Fruit fly (Drosophila melanogaster) whole organism, wandering third instar larva: ENCODE measurements around the gene CRAT.

Experiments used
- Abd-B ChIP-seq: fragments of >200 bp; optimal IDR thresholded peaks from 2 replicates; lab custom pipeline; 2017; ENCODE audit warnings: missing biosample characterization, missing genetic modification characterization
- CG32264 ChIP-seq: fragments of 200-800 bp; sonication (Bioruptor generic); optimal IDR thresholded peaks from 2 replicates; lab custom pipeline; 2016; ENCODE audit warnings: missing biosample characterization, missing genetic modification characterization
- CG9705 ChIP-seq: fragments of 200-800 bp; sonication (Bioruptor generic); optimal IDR thresholded peaks from 2 replicates; lab custom pipeline; 2018; ENCODE audit warnings: missing biosample characterization, mild to moderate bottlenecking, missing genetic modification characterization
- CrebA ChIP-seq: fragments of 200-800 bp; sonication (Bioruptor generic); optimal IDR thresholded peaks from 2 replicates; lab custom pipeline; 2016; ENCODE audit warnings: missing biosample characterization, mild to moderate bottlenecking, missing genetic modification characterization, borderline replicate concordance
- Dfd ChIP-seq: fragments of >200 bp; optimal IDR thresholded peaks from 2 replicates; lab custom pipeline; 2017; ENCODE audit warnings: missing biosample characterization, missing genetic modification characterization
- Dif ChIP-seq: fragments of 200-275, 200-300 bp; sonication (Bioruptor generic); optimal IDR thresholded peaks from 2 replicates; lab custom pipeline; 2018; ENCODE audit warnings: missing biosample characterization, missing genetic modification characterization; ENCODE audit not compliant: partially characterized antibody
- GATAd ChIP-seq: sonication (Bioruptor generic); optimal IDR thresholded peaks from 2 replicates; lab custom pipeline; 2016; ENCODE audit warnings: missing biosample characterization, missing genetic modification characterization
- HLH106 ChIP-seq: fragments of 200-800 bp; optimal IDR thresholded peaks from 3 replicates; lab custom pipeline; 2019; ENCODE audit warnings: missing biosample characterization, mild to moderate bottlenecking, missing genetic modification characterization, moderate library complexity
- Hnf4 ChIP-seq: fragments of 200-800 bp; sonication (Bioruptor generic); optimal IDR thresholded peaks from 2 replicates; lab custom pipeline; 2016; ENCODE audit warnings: missing biosample characterization, mild to moderate bottlenecking, missing genetic modification characterization
- Hr78 ChIP-seq: fragments of >200 bp; optimal IDR thresholded peaks from 2 replicates; lab custom pipeline; 2017; ENCODE audit warnings: missing biosample characterization, missing genetic modification characterization
- Hr83 ChIP-seq: fragments of 200-300 bp; sonication (Bioruptor generic); optimal IDR thresholded peaks from 2 replicates; lab custom pipeline; 2016; ENCODE audit warnings: missing biosample characterization, mild to moderate bottlenecking, missing genetic modification characterization, moderate library complexity; ENCODE audit not compliant: poor library complexity, severe bottlenecking
- Jra ChIP-seq: sonication (Bioruptor generic); optimal IDR thresholded peaks from 2 replicates; lab custom pipeline; 2016; ENCODE audit warnings: missing biosample characterization, missing genetic modification characterization
- Mio ChIP-seq: sonication (Bioruptor generic); optimal IDR thresholded peaks from 2 replicates; lab custom pipeline; 2016; ENCODE audit warnings: missing biosample characterization, missing genetic modification characterization
- Myc ChIP-seq: fragments of >200 bp; optimal IDR thresholded peaks from 2 replicates; lab custom pipeline; 2017
- N ChIP-seq: fragments of >200 bp; optimal IDR thresholded peaks from 2 replicates; lab custom pipeline; 2018; ENCODE audit warnings: missing biosample characterization, missing external identifiers, missing genetic modification characterization
- OdsH ChIP-seq: fragments of 200-800 bp; sonication (Bioruptor generic); optimal IDR thresholded peaks from 2 replicates; lab custom pipeline; 2016; ENCODE audit warnings: missing biosample characterization, mild to moderate bottlenecking, missing genetic modification characterization
- Rel ChIP-seq, 2 experiments: fragments of 200-800 bp; sonication (Bioruptor generic) in 1 of 2; optimal IDR thresholded peaks; 2 replicates in 1 of 2; 3 replicates in 1 of 2; lab custom pipeline; 2016 to 2019; ENCODE audit warnings: mild to moderate bottlenecking in 2 of 2, missing biosample characterization in 2 of 2, missing genetic modification characterization in 2 of 2, moderate library complexity in 1 of 2
- Vsx2 ChIP-seq: fragments of 200-300, 225-300 bp; sonication (Bioruptor generic); optimal IDR thresholded peaks from 2 replicates; lab custom pipeline; 2018; ENCODE audit warnings: missing biosample characterization, missing genetic modification characterization; ENCODE audit not compliant: partially characterized antibody
- br ChIP-seq: fragments of 200-800 bp; sonication (Bioruptor generic); optimal IDR thresholded peaks from 2 replicates; lab custom pipeline; 2016; ENCODE audit warnings: missing biosample characterization, missing genetic modification characterization
- brk ChIP-seq: fragments of 200-800 bp; sonication (Bioruptor generic); optimal IDR thresholded peaks from 2 replicates; lab custom pipeline; 2016; ENCODE audit warnings: missing biosample characterization, mild to moderate bottlenecking, missing genetic modification characterization
- dl ChIP-seq, 2 experiments: fragments of 175-275, 200-275 bp in 1 of 2; fragments of 200-275 bp in 1 of 2; sonication (Bioruptor generic); optimal IDR thresholded peaks; lab custom pipeline; 2018; ENCODE audit warnings: mild to moderate bottlenecking in 2 of 2, missing biosample characterization in 2 of 2, missing genetic modification characterization in 2 of 2, moderate library complexity in 2 of 2; ENCODE audit not compliant: partially characterized antibody in 2 of 2, insufficient read depth in 1 of 2
- dmrt93B ChIP-seq: fragments of 200-800 bp; sonication (Bioruptor generic); optimal IDR thresholded peaks from 2 replicates; lab custom pipeline; 2018; ENCODE audit warnings: missing biosample characterization, mild to moderate bottlenecking, missing genetic modification characterization
- dsf ChIP-seq: sonication (Bioruptor generic); optimal IDR thresholded peaks from 2 replicates; lab custom pipeline; 2016; ENCODE audit warnings: missing biosample characterization, missing genetic modification characterization, borderline replicate concordance
- ey ChIP-seq: fragments of 200-800 bp; sonication (Bioruptor generic); optimal IDR thresholded peaks from 2 replicates; lab custom pipeline; 2016; ENCODE audit warnings: missing biosample characterization, missing genetic modification characterization
- foxo ChIP-seq, 2 experiments: fragments of 200-800 bp; sonication (Bioruptor generic); optimal IDR thresholded peaks; 2 replicates in 1 of 2; 3 replicates in 1 of 2; lab custom pipeline; 2016 to 2017; ENCODE audit warnings: missing biosample characterization in 2 of 2, missing genetic modification characterization in 2 of 2
- fru ChIP-seq: fragments of 200-800 bp; sonication (Bioruptor generic); optimal IDR thresholded peaks from 3 replicates; lab custom pipeline; 2016; ENCODE audit warnings: missing biosample characterization, mild to moderate bottlenecking, missing genetic modification characterization
- h ChIP-seq: fragments of 200-800 bp; sonication (Bioruptor generic); optimal IDR thresholded peaks from 3 replicates; lab custom pipeline; 2016; ENCODE audit warnings: missing biosample characterization, mild to moderate bottlenecking, missing genetic modification characterization
- jim ChIP-seq: fragments of 175-275, 200-325 bp; sonication (Bioruptor generic); optimal IDR thresholded peaks from 2 replicates; lab custom pipeline; 2016; ENCODE audit warnings: missing biosample characterization, mild to moderate bottlenecking, missing genetic modification characterization
- lola ChIP-seq: fragments of >200 bp; optimal IDR thresholded peaks from 2 replicates; lab custom pipeline; 2017; ENCODE audit warnings: missing biosample characterization, missing genetic modification characterization
- pan ChIP-seq: fragments of >200 bp; optimal IDR thresholded peaks from 2 replicates; lab custom pipeline; 2017
- psq ChIP-seq: fragments of 200-800 bp; sonication (Bioruptor generic); optimal IDR thresholded peaks from 3 replicates; lab custom pipeline; 2017; ENCODE audit warnings: missing biosample characterization, mild to moderate bottlenecking, missing genetic modification characterization, moderate library complexity
- rgr ChIP-seq: fragments of 200-800 bp; sonication (Bioruptor generic); optimal IDR thresholded peaks from 3 replicates; lab custom pipeline; 2016; ENCODE audit warnings: missing biosample characterization, mild to moderate bottlenecking, missing genetic modification characterization
- sage ChIP-seq: fragments of 200-800 bp; sonication (Bioruptor generic); optimal IDR thresholded peaks from 2 replicates; lab custom pipeline; 2016; ENCODE audit warnings: missing biosample characterization, mild to moderate bottlenecking, missing genetic modification characterization
- usp ChIP-seq: fragments of >200 bp; optimal IDR thresholded peaks from 2 replicates; lab custom pipeline; 2017; ENCODE audit warnings: missing biosample characterization, missing genetic modification characterization
- woc ChIP-seq: sonication (Bioruptor generic); optimal IDR thresholded peaks from 2 replicates; lab custom pipeline; 2016; ENCODE audit warnings: missing biosample characterization, mild to moderate bottlenecking, missing genetic modification characterization

CRAT gene

DNA sequence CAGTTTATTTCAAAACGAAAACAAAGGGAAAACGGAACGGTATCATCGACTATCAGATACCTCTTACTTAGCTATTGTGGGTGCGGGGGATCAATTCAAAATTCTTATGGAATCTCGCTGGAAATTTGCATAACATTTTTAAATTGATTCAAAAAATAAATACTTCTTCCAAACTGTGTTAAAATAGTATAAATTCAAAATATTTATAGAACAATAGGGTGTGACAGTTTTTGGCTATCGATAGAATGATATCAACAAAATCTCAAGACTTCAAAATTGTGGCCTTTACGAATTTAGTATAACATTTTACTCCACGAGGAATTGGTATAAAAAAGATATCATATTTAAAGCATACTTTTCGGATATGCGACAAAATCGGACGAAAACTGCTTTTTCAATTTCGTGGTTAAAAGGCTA lies 12.6 kb upstream of the CRAT start:
- TF ChIP-seq Abd-B (GFP tag; lab: Kevin White, UChicago) (no peak), foxo (GFP tag; optimal IDR thresholded peaks at IDR 0.05; lab: Kevin White, UChicago) (peak in 1 of 2 experiments; percentile 7), Hnf4 (GFP tag; lab: Kevin White, UChicago) (peak; percentile 0), brk (GFP tag; lab: Kevin White, UChicago) (no peak), Vsx2 (GFP tag; lab: Kevin White, UChicago) (no peak), HLH106 (tag; lab: Kevin White, UChicago) (no peak), Dfd (no peak), dmrt93B (GFP tag; lab: Kevin White, UChicago) (no peak), OdsH (GFP tag; lab: Kevin White, UChicago) (no peak), Rel (GFP tag; optimal IDR thresholded peaks at IDR 0.05; lab: Kevin White, UChicago) (no peak), Rel (tag; optimal IDR thresholded peaks at IDR 0.05; lab: Kevin White, UChicago) (no peak), Hr83 (GFP tag; lab: Kevin White, UChicago) (no peak), Hr78 (GFP tag; lab: Kevin White, UChicago) (no peak), br (no peak), sage (peak; percentile 4), psq (GFP tag; lab: Kevin White, UChicago) (no peak), fru (GFP tag; lab: Kevin White, UChicago) (no peak), jim (GFP tag; lab: Kevin White, UChicago) (no peak), CG9705 (GFP tag; lab: Kevin White, UChicago) (no peak), rgr (GFP tag; lab: Kevin White, UChicago) (no peak), N (GFP tag; lab: Kevin White, UChicago) (no peak), ey (GFP tag; lab: Kevin White, UChicago) (no peak), CrebA (GFP tag; lab: Kevin White, UChicago) (no peak), Myc (lab: Kevin White, UChicago) (peak; percentile 20), Jra (GFP tag; lab: Kevin White, UChicago) (no peak), dsf (GFP tag; lab: Kevin White, UChicago) (no peak)
- TF ChIP-seq, all 38 proteins: peak for 4

DNA sequence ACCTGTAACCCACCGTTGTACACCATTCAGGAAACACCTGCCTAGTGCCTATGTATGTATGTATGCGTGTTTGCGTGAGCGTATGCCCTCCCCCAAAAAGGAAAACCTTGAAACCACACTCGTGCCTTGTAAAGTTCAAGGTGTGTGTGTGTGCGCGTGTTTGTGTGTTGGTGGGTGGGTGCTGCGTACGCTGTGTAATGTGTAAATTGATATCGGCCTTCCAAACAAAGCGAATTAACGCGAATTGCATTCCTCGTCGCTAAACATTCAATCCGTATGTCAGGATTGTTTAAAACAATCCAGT lies 7.6 kb upstream of the CRAT start:
- no peak for TF ChIP-seq Rel (GFP tag; optimal IDR thresholded peaks at IDR 0.05; lab: Kevin White, UChicago)
- TF ChIP-seq Rel (tag; optimal IDR thresholded peaks at IDR 0.05; lab: Kevin White, UChicago) = no peak
- no peak for TF ChIP-seq pan (lab: Kevin White, UChicago)
- no peak for TF ChIP-seq Dif
- no peak for TF ChIP-seq OdsH (GFP tag; lab: Kevin White, UChicago)
- TF ChIP-seq h = no peak
- no peak for TF ChIP-seq CG32264
- TF ChIP-seq jim (GFP tag; lab: Kevin White, UChicago) = no peak
- no peak for TF ChIP-seq CrebA (GFP tag; lab: Kevin White, UChicago)
- TF ChIP-seq fru (GFP tag; lab: Kevin White, UChicago) = no peak
- no peak for TF ChIP-seq dmrt93B (GFP tag; lab: Kevin White, UChicago)
- no peak for TF ChIP-seq brk (GFP tag; lab: Kevin White, UChicago)
- no peak for TF ChIP-seq Dfd
- no peak for TF ChIP-seq foxo (GFP tag; optimal IDR thresholded peaks at IDR 0.05; lab: Kevin White, UChicago)
- TF ChIP-seq Mio (GFP tag; lab: Kevin White, UChicago) = no peak
- no peak for TF ChIP-seq psq (GFP tag; lab: Kevin White, UChicago)
- TF ChIP-seq N (GFP tag; lab: Kevin White, UChicago) = no peak
- no peak for TF ChIP-seq Jra (GFP tag; lab: Kevin White, UChicago)
- TF ChIP-seq GATAd = no peak
- TF ChIP-seq dsf (GFP tag; lab: Kevin White, UChicago) = no peak

DNA sequence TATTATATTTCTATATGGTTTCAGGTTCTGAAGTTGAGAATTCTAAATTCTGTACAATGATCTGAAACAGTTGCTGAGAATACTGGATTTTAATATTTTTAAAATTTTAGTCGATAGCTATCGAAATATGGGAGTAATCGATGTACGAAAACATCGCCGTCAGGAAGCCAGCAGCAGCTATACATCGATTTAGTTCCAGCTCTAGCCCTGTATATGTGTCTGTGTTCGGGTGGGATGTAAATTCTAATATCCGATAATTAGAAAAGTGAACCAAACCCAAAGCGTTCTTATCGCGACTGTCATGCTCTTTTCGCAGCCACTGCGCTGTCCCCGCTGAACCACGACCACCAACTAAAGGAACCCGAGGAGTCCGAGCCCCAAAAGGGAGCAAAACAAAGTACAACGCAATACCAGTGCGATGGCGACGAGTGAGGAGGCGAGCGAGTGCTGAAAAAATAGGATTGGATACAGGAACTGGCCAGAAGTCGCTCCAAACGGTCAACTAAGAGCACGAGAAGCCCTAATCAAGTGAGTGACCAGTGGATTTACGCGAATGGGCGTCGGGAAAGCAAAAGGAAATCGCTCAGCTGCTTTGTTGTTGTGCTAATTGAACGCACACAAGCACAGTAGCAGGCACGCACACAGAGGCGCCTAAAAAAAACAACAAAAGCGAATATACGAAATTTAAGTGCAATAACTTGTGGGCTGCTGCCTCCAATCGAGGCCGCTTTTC lies 7.1 kb upstream of the CRAT start, which contains the start of gene gzl:
Gene gzl, plus strand, starts transcription at position 182 of the 733 bp plus-strand sequence.
- no peak for TF ChIP-seq Hnf4 (GFP tag; lab: Kevin White, UChicago)
- no peak for TF ChIP-seq woc
- TF ChIP-seq Dif = no peak
- TF ChIP-seq Vsx2 (GFP tag; lab: Kevin White, UChicago) = no peak
- TF ChIP-seq CrebA (GFP tag; lab: Kevin White, UChicago) = no peak
- no peak for TF ChIP-seq Rel (GFP tag; optimal IDR thresholded peaks at IDR 0.05; lab: Kevin White, UChicago)
- no peak for TF ChIP-seq Rel (tag; optimal IDR thresholded peaks at IDR 0.05; lab: Kevin White, UChicago)
- TF ChIP-seq dl (GFP tag; optimal IDR thresholded peaks at IDR 0.05; lab: Kevin White, UChicago; ENCODE audit: insufficient read depth in 1 of 2, partially characterized antibody in 2 of 2) = no peak
- no peak for TF ChIP-seq CG32264
- TF ChIP-seq Mio (GFP tag; lab: Kevin White, UChicago) = no peak
- TF ChIP-seq jim (GFP tag; lab: Kevin White, UChicago) = no peak
- peak; percentile 17 for TF ChIP-seq sage
- no peak for TF ChIP-seq Hr78 (GFP tag; lab: Kevin White, UChicago)
- TF ChIP-seq Jra (GFP tag; lab: Kevin White, UChicago) = peak; percentile 51
- no peak for TF ChIP-seq psq (GFP tag; lab: Kevin White, UChicago)
- TF ChIP-seq usp = no peak
- no peak for TF ChIP-seq brk (GFP tag; lab: Kevin White, UChicago)
- no peak for TF ChIP-seq Dfd
- no peak for TF ChIP-seq lola (GFP tag; lab: Kevin White, UChicago)
- no peak for TF ChIP-seq dmrt93B (GFP tag; lab: Kevin White, UChicago)
- no peak for TF ChIP-seq OdsH (GFP tag; lab: Kevin White, UChicago)
- TF ChIP-seq h = peak; percentile 28
- no peak for TF ChIP-seq br
- TF ChIP-seq fru (GFP tag; lab: Kevin White, UChicago) = no peak
- peak; percentile 14 for TF ChIP-seq Hr83 (GFP tag; lab: Kevin White, UChicago)
- no peak for TF ChIP-seq GATAd
- TF ChIP-seq dsf (GFP tag; lab: Kevin White, UChicago) = no peak
- TF ChIP-seq N (GFP tag; lab: Kevin White, UChicago) = peak; percentile 51
- TF ChIP-seq rgr (GFP tag; lab: Kevin White, UChicago) = peak; percentile 11
- TF ChIP-seq CG9705 (GFP tag; lab: Kevin White, UChicago) = no peak
- no peak for TF ChIP-seq ey (GFP tag; lab: Kevin White, UChicago)
